Fruit fly (Drosophila melanogaster): Measurements from ENCODE around the gene eIF2beta.

The eIF2beta gene

DNA sequence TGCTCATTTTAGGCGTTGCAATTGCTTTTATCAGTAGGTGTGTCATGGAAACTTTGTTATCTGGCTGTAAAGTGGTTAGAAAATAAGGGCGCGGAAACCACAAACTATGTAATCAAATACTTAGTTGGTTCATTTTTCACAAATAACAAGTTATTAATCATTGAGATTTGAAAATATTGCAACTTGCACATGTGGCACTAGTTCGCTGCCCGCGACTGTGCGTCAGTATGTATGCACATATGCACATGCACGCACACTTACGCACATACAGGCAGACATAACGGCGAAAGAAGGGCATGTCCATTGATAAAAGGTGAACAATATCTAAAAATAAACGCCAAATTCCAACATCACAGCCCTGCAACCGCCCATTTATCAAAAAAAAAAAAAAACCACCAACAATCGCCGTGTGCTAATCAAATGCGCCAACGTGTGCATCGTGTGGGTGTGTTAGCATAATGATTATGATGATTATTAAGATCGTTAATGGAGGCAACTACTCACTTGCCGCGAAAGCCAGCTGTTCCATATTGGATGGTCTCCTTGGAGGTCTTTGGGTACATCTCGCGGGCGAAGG lies 3.0 kb upstream of the eIF2beta start (continued):
- TF ChIP-seq vvl (GFP tag; IDR thresholded peaks at IDR 0.05) = peak; percentile 84
- TF ChIP-seq fru (optimal IDR thresholded peaks at IDR 0.05) = no peak
- no peak for TF ChIP-seq Trl (optimal IDR thresholded peaks at IDR 0.05)
- TF ChIP-seq Trl (GFP tag; optimal IDR thresholded peaks at IDR 0.05) = no peak
- no peak for TF ChIP-seq ems (GFP tag; optimal IDR thresholded peaks at IDR 0.05)
- no peak for TF ChIP-seq CG11723 (GFP tag; optimal IDR thresholded peaks at IDR 0.05)
- no peak for TF ChIP-seq fu2 (GFP tag; optimal IDR thresholded peaks at IDR 0.05)
- no peak for TF ChIP-seq CG15479 (GFP tag; optimal IDR thresholded peaks at IDR 0.05)
- no peak for TF ChIP-seq Poxn (GFP tag; IDR thresholded peaks at IDR 0.05)
- no peak for TF ChIP-seq CG42726 (GFP tag; IDR thresholded peaks at IDR 0.05; ENCODE audit: partially characterized antibody)
- TF ChIP-seq crp (GFP tag; optimal IDR thresholded peaks at IDR 0.05) = no peak
- TF ChIP-seq fd96Cb (tag; optimal IDR thresholded peaks at IDR 0.05) = peak; percentile 42
- TF ChIP-seq CG9876 (GFP tag; optimal IDR thresholded peaks at IDR 0.05) = no peak
- TF ChIP-seq CG8290 (GFP tag; optimal IDR thresholded peaks at IDR 0.05) = no peak
- no peak for TF ChIP-seq CG8290 (tag; optimal IDR thresholded peaks at IDR 0.05)
- TF ChIP-seq CG17802 (tag; optimal IDR thresholded peaks at IDR 0.05) = peak; percentile 15
- peak; percentile 12 for TF ChIP-seq CG1233 (GFP tag; optimal IDR thresholded peaks at IDR 0.05)
- TF ChIP-seq aop (GFP tag; IDR thresholded peaks at IDR 0.05) = no peak
- peak; percentile 48 for TF ChIP-seq PHDP (tag; optimal IDR thresholded peaks at IDR 0.05)
- TF ChIP-seq CG1603 (tag; optimal IDR thresholded peaks at IDR 0.05) = peak; percentile 75
- TF ChIP-seq amos (GFP tag; IDR thresholded peaks at IDR 0.05; ENCODE audit: partially characterized antibody) = no peak
- TF ChIP-seq crc (GFP tag; optimal IDR thresholded peaks at IDR 0.05) = no peak
- TF ChIP-seq GATAe (GFP tag; conservative IDR thresholded peaks at IDR 0.05) = no peak; the same call in 1 of the 2 replicates
- TF ChIP-seq CG4282 (GFP tag; optimal IDR thresholded peaks at IDR 0.05) = no peak
- TF ChIP-seq esg (GFP tag; conservative IDR thresholded peaks at IDR 0.05) = peak; percentile 46
- no peak for TF ChIP-seq CG6272 (GFP tag; IDR thresholded peaks at IDR 0.05)
- peak; percentile 10; the same call in 2 of the 3 replicates for TF ChIP-seq CG17361 (GFP tag; IDR thresholded peaks at IDR 0.05)
- no peak for TF ChIP-seq gcm2 (GFP tag; optimal IDR thresholded peaks at IDR 0.05)
- peak; percentile 11 for TF ChIP-seq CG2202 (tag; optimal IDR thresholded peaks at IDR 0.05)
- no peak for TF ChIP-seq HLHmδ (GFP tag; optimal IDR thresholded peaks at IDR 0.05)
- TF ChIP-seq CG17568 (GFP tag; optimal IDR thresholded peaks at IDR 0.05) = no peak
- peak; percentile 19 for TF ChIP-seq BtbVII (GFP tag; optimal IDR thresholded peaks at IDR 0.05)
- peak; percentile 48; the same call in 2 of the 3 replicates for TF ChIP-seq ase (GFP tag; IDR thresholded peaks at IDR 0.05)
- no peak for TF ChIP-seq CG8478 (optimal IDR thresholded peaks at IDR 0.05)
- TF ChIP-seq seq (GFP tag; IDR thresholded peaks at IDR 0.05) = no peak
- TF ChIP-seq CG6175 (GFP tag; IDR thresholded peaks at IDR 0.05) = peak; percentile 14; the same call in 1 of the 3 replicates
- TF ChIP-seq HLH4C (GFP tag; IDR thresholded peaks at IDR 0.05; ENCODE audit: partially characterized antibody) = no peak
- no peak for TF ChIP-seq CG1832 (GFP tag; optimal IDR thresholded peaks at IDR 0.05)
- TF ChIP-seq CG6654 (GFP tag; optimal IDR thresholded peaks at IDR 0.05) = peak; percentile 15
- peak; percentile 14 for TF ChIP-seq Camta (GFP tag; optimal IDR thresholded peaks at IDR 0.05)
- no peak for TF ChIP-seq Vsx1 (GFP tag; optimal IDR thresholded peaks at IDR 0.05)
- no peak for TF ChIP-seq CG16813 (GFP tag; IDR thresholded peaks at IDR 0.05; ENCODE audit: partially characterized antibody)
- no peak for TF ChIP-seq Usf (GFP tag; optimal IDR thresholded peaks at IDR 0.05)
- TF ChIP-seq Chrac-16 (GFP tag; optimal IDR thresholded peaks at IDR 0.05) = peak; percentile 13
- peak; percentile 23 for TF ChIP-seq CG14710 (tag; optimal IDR thresholded peaks at IDR 0.05)
- TF ChIP-seq Sin3A (optimal IDR thresholded peaks at IDR 0.05) = no peak
- no peak for TF ChIP-seq CG12155 (GFP tag; optimal IDR thresholded peaks at IDR 0.05)
- peak; percentile 20 for TF ChIP-seq slp2 (GFP tag; optimal IDR thresholded peaks at IDR 0.05)
- peak; percentile 2 for TF ChIP-seq CG7786 (GFP tag; optimal IDR thresholded peaks at IDR 0.05)
- TF ChIP-seq CG4820 (GFP tag; optimal IDR thresholded peaks at IDR 0.05) = peak; percentile 18
- TF ChIP-seq Meics (GFP tag; optimal IDR thresholded peaks at IDR 0.05) = peak; percentile 40
- peak; percentile 45 for TF ChIP-seq grau (tag; optimal IDR thresholded peaks at IDR 0.05)
